Worm (Caenorhabditis elegans): Measurements from ENCODE around the gene oac-54.

Gene oac-54

DNA sequence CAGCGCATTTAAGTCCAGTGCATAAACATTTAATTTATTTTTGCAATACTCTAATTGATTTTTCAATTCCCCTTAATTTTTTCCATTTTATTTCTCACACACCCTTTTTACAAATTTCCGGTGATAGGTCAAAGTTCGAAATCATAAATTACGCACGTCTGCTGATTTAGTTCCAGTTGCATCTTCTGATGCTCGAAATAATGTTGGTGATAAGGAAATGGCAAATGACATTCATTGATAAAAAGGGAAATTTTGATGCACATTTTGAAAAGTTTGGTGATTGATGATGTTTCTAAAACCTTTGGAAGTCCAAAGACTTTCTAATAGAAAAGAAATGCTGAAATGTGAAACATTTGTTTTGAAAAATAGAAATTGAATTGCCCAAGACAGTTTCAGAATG is 786 bp upstream of the oac-54 start:
- TF ChIP-seq nhr-25 (tag; optimal IDR thresholded peaks at IDR 0.05), result no peak
- no peak for TF ChIP-seq lin-11 (tag; optimal IDR thresholded peaks at IDR 0.05)
- TF ChIP-seq ZK546.5 (tag; optimal IDR thresholded peaks at IDR 0.05), result no peak
- peak; percentile 77 for TF ChIP-seq sma-9 (GFP tag; optimal IDR thresholded peaks at IDR 0.05)
- no peak for TF ChIP-seq sma-9 (tag; optimal IDR thresholded peaks at IDR 0.05)
- TF ChIP-seq snpc-4 (tag; optimal IDR thresholded peaks at IDR 0.05), result no peak
- no peak for TF ChIP-seq lsy-2 (tag; optimal IDR thresholded peaks at IDR 0.05)
- TF ChIP-seq nhr-23 (tag; optimal IDR thresholded peaks at IDR 0.05), result no peak
- TF ChIP-seq unc-39 (tag; optimal IDR thresholded peaks at IDR 0.05), result no peak
- TF ChIP-seq mdl-1 (tag; optimal IDR thresholded peaks at IDR 0.05), result no peak
- TF ChIP-seq dmd-4 (tag; optimal IDR thresholded peaks at IDR 0.05), result no peak
- peak; percentile 97 for TF ChIP-seq fos-1 (tag; optimal IDR thresholded peaks at IDR 0.05)
- peak; percentile 56 for TF ChIP-seq crh-2 (tag; optimal IDR thresholded peaks at IDR 0.05)
- TF ChIP-seq nhr-10 (tag; optimal IDR thresholded peaks at IDR 0.05), result no peak
- TF ChIP-seq gmeb-1 (tag; optimal IDR thresholded peaks at IDR 0.05), result peak; percentile 1
- TF ChIP-seq nhr-11 (tag; optimal IDR thresholded peaks at IDR 0.05), result no peak
- TF ChIP-seq ztf-1 (GFP tag; conservative IDR thresholded peaks at IDR 0.05), result no peak
- no peak for TF ChIP-seq ceh-16 (tag; optimal IDR thresholded peaks at IDR 0.05)
- TF ChIP-seq nhr-129 (tag; optimal IDR thresholded peaks at IDR 0.05), result peak; percentile 70

DNA sequence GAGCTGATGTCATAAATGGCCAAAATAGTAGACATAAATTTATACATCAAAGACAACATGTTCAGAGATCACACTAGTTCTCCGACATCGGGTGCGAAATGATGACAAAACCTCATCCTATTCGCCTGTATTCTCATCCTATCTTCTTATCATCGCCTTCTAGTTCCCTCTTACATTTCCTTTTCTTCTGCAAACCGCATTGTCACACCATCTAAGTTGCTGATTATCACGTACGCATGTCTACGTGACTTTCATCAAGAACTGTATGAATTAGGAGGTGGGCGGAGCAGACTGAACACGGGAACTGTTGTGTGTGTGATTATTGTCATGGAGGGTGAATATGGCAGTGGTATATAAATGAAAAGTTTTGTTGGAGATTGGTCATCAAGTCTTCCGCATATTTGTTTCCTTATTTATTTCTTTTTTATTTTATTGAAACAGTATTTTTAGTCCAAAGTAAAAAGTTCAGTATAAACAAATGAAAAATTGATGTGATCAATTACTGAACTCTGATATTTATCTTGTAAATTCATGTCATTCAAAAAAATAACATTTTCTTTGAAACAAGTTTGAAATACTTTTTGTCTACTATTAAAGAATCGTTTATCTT is 2.4 kb downstream of the oac-54 start:
- no peak for TF ChIP-seq elt-1 (tag; optimal IDR thresholded peaks at IDR 0.05)
- peak; percentile 52 for TF ChIP-seq nhr-129 (tag; optimal IDR thresholded peaks at IDR 0.05)
- peak; percentile 40 for TF ChIP-seq blmp-1 (tag; optimal IDR thresholded peaks at IDR 0.05; ENCODE audit: insufficient read depth)
- TF ChIP-seq skn-1 (tag; optimal IDR thresholded peaks at IDR 0.05), result peak; percentile 72
- TF ChIP-seq crh-2 (tag; optimal IDR thresholded peaks at IDR 0.05), result peak; percentile 4
- peak; percentile 89 for TF ChIP-seq nhr-21 (tag; optimal IDR thresholded peaks at IDR 0.05)
- TF ChIP-seq fos-1 (tag; optimal IDR thresholded peaks at IDR 0.05), result peak; percentile 72
- TF ChIP-seq C34F6.9 (tag; optimal IDR thresholded peaks at IDR 0.05), result no peak
- no peak for TF ChIP-seq mab-5 (tag; optimal IDR thresholded peaks at IDR 0.05)
- no peak for TF ChIP-seq nhr-23 (tag; optimal IDR thresholded peaks at IDR 0.05)
- no peak for TF ChIP-seq nhr-12 (tag; optimal IDR thresholded peaks at IDR 0.05)
- TF ChIP-seq sma-3 (GFP tag; optimal IDR thresholded peaks at IDR 0.05), result peak; percentile 85
- TF ChIP-seq unc-55 (GFP tag; optimal IDR thresholded peaks at IDR 0.05), result no peak
- TF ChIP-seq lsy-2 (tag; optimal IDR thresholded peaks at IDR 0.05), result no peak
- no peak for TF ChIP-seq ama-1 (optimal IDR thresholded peaks at IDR 0.05)
- TF ChIP-seq nhr-6 (tag; optimal IDR thresholded peaks at IDR 0.05), result no peak
- TF ChIP-seq sma-9 (GFP tag; optimal IDR thresholded peaks at IDR 0.05), result peak; percentile 90
- no peak for TF ChIP-seq sma-9 (tag; optimal IDR thresholded peaks at IDR 0.05)
- peak; percentile 38 for TF ChIP-seq gmeb-1 (tag; optimal IDR thresholded peaks at IDR 0.05)
- no peak for TF ChIP-seq nhr-237 (tag; optimal IDR thresholded peaks at IDR 0.05)
- no peak for TF ChIP-seq nhr-77 (tag; optimal IDR thresholded peaks at IDR 0.05)
- TF ChIP-seq nhr-25 (tag; optimal IDR thresholded peaks at IDR 0.05), result peak; percentile 26

DNA sequence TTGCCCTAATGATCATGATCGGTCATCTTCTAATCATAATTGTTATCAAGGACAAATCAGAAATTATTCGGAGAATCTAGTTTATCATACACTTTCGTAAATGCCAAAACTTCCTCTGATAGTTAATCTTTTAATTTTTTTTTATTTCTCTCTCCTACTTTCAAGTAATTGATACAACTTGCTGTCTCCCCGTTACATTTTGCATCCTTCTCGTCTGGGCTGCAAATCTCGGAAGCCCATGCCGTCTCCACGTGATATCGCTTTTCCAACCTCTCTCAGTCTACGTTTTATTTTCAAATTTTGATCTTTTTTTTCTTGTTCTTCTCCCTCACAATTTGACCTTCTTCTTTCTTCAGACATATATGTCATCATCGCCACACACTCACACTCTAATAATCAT is 3.1 kb downstream of the oac-54 start, which contains the start of gene rhy-1:
Gene rhy-1 (plus strand): TSS at position 357 of the 400 bp plus-strand sequence.
- TF ChIP-seq sma-9 (GFP tag; optimal IDR thresholded peaks at IDR 0.05), result peak; percentile 62
- TF ChIP-seq sma-9 (tag; optimal IDR thresholded peaks at IDR 0.05), result no peak
- no peak for TF ChIP-seq ama-1 (optimal IDR thresholded peaks at IDR 0.05)
- TF ChIP-seq blmp-1 (tag; optimal IDR thresholded peaks at IDR 0.05; ENCODE audit: insufficient read depth), result peak; percentile 1
- no peak for TF ChIP-seq ztf-11 (tag; optimal IDR thresholded peaks at IDR 0.05)
- peak; percentile 64 for TF ChIP-seq nhr-25 (tag; optimal IDR thresholded peaks at IDR 0.05)
- peak; percentile 10 for TF ChIP-seq sma-3 (GFP tag; optimal IDR thresholded peaks at IDR 0.05)

DNA sequence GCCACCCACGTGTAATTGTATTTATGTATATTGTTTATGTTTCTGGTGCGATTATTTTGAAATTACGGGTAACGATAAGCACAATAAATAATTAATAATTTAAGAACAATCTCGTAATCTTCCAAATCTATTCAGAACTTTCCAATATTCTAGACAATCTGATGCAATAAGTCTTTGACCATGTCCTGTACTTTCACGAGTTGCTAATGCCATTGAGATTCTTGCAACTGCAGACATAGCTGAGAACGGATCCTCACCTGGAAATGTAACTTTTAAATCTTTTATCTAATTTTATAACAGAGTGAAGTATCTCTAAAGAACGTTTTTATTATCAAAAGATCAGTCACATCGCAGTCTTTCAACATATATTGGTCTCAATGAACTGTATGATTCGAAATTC is 5.4 kb downstream of the oac-54 start:
- TF ChIP-seq zag-1 (tag; optimal IDR thresholded peaks at IDR 0.05) (no peak), unc-39 (tag; optimal IDR thresholded peaks at IDR 0.05) (no peak), mbf-1 (tag; optimal IDR thresholded peaks at IDR 0.05) (no peak), ama-1 (optimal IDR thresholded peaks at IDR 0.05) (peak; percentile 60), lin-39 (tag; optimal IDR thresholded peaks at IDR 0.05) (no peak), ztf-4 (tag; optimal IDR thresholded peaks at IDR 0.05) (no peak)

All from whole organism, L2 larva.